Worm (Caenorhabditis elegans): Measurements from ENCODE around the gene ZC132.9.

Gene ZC132.9

DNA sequence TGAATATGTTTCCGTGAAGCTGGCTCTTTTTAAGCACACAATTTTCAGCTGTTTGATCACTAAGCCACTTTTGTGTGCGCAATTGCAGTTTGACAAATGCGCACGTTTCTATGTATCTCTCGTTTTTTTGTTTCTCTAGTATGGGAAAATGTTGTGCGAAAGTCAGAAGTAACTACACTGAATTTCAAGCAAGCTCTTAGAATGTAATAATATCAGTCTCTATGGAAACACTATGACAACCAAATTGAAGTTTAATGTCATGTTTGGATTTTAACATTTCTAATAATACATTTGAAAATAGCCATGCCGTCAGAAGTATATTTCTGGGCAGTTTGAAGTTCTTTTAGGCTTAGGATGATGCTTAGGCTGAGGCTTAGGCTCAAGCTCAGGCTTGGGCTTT lies at the start of gene ZC132.9:
TSS of gene ZC132.9 (minus strand) at position 101 of the 400 bp plus-strand sequence.
- TF ChIP-seq lir-3 (tag; optimal IDR thresholded peaks at IDR 0.05; ENCODE audit: poor library complexity) (no peak), zag-1 (tag; optimal IDR thresholded peaks at IDR 0.05) (no peak), hpl-2 (GFP tag; optimal IDR thresholded peaks at IDR 0.05) (no peak), rnt-1 (tag; optimal IDR thresholded peaks at IDR 0.05) (no peak), lin-39 (tag; optimal IDR thresholded peaks at IDR 0.05) (no peak), fkh-8 (tag; optimal IDR thresholded peaks at IDR 0.05) (peak; percentile 38), sox-4 (tag; optimal IDR thresholded peaks at IDR 0.05) (no peak), mep-1 (tag; optimal IDR thresholded peaks at IDR 0.05) (no peak), hlh-4 (tag; optimal IDR thresholded peaks at IDR 0.05) (no peak), fos-1 (tag; optimal IDR thresholded peaks at IDR 0.05) (no peak), ceh-88 (GFP tag; IDR thresholded peaks at IDR 0.05) (no peak), sptf-1 (tag; optimal IDR thresholded peaks at IDR 0.05) (no peak), nhr-20 (tag; optimal IDR thresholded peaks at IDR 0.05) (peak; percentile 8)

DNA sequence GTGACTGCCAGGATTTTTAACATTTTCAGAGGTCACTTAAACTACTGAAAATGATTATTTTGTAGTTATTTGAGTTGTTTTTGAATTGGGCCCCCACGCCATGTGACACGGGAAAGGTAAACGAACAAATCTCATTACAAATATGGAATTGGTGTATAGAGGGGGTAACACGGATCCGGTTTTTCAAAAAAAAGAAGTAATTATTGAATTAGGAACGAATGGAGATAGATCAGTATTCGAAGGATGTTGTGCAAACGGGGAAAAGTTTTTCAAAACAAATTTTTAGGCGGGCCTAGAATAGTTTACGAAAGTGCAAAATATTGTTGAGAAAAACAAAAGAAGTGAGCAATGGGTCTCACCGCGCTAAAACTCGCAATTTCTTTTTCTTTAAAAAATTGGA lies 46.7 kb upstream of the ZC132.9 start, which contains the start of gene F32D1.11:
TSS of gene F32D1.11 (minus strand) at position 101 of the 400 bp plus-strand sequence.
- TF ChIP-seq efl-1 (optimal IDR thresholded peaks at IDR 0.05) = no peak
- TF ChIP-seq efl-1 (GFP tag; optimal IDR thresholded peaks at IDR 0.05 in 1 of 2) = peak in 1 of 2 experiments; percentile 26
- TF ChIP-seq skn-1 (tag; optimal IDR thresholded peaks at IDR 0.05) = no peak
- TF ChIP-seq Y116A8C.19 (tag; optimal IDR thresholded peaks at IDR 0.05; ENCODE audit: borderline replicate concordance) = no peak
- TF ChIP-seq lin-13 (GFP tag; optimal IDR thresholded peaks at IDR 0.05) = no peak

DNA sequence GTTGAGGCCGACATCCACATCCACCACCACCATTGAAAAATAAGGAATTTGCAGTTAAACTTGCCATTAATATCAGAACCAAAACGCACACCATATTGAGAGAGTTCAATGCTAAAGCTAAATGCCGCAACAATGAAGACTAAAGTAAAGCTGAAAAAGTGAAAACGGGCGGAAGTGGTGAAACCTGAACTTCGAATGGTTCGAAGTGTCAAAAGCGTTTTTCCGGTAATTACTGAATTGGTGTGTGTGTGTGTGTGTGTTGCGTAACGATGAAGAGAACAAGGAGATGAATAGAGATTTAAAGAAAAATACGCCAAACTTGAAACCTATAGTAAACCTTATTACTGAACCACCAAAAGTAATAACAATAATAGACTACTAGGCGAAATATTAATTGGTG lies 44.8 kb upstream of the ZC132.9 start, which contains the start of gene grl-13:
TSS of gene grl-13 (minus strand) at position 101 of the 400 bp plus-strand sequence.
- TF ChIP-seq mef-2 (tag; optimal IDR thresholded peaks at IDR 0.05) = no peak
- TF ChIP-seq ceh-82 (tag; optimal IDR thresholded peaks at IDR 0.05) = no peak
- no peak for TF ChIP-seq hlh-4 (tag; optimal IDR thresholded peaks at IDR 0.05)
- TF ChIP-seq nhr-77 (tag; optimal IDR thresholded peaks at IDR 0.05) = no peak
- no peak for TF ChIP-seq egl-13 (tag; optimal IDR thresholded peaks at IDR 0.05)
- no peak for TF ChIP-seq efl-1 (optimal IDR thresholded peaks at IDR 0.05)
- TF ChIP-seq efl-1 (GFP tag; optimal IDR thresholded peaks at IDR 0.05 in 1 of 2) = no peak
- TF ChIP-seq jun-1 (tag; optimal IDR thresholded peaks at IDR 0.05) = no peak
- TF ChIP-seq lin-39 (tag; optimal IDR thresholded peaks at IDR 0.05) = no peak
- no peak for TF ChIP-seq vab-15 (tag; optimal IDR thresholded peaks at IDR 0.05)
- no peak for TF ChIP-seq ztf-11 (tag; optimal IDR thresholded peaks at IDR 0.05)
- no peak for TF ChIP-seq nhr-28 (tag; optimal IDR thresholded peaks at IDR 0.05)
- TF ChIP-seq hlh-17 (GFP tag; optimal IDR thresholded peaks at IDR 0.05; ENCODE audit: borderline replicate concordance) = no peak

DNA sequence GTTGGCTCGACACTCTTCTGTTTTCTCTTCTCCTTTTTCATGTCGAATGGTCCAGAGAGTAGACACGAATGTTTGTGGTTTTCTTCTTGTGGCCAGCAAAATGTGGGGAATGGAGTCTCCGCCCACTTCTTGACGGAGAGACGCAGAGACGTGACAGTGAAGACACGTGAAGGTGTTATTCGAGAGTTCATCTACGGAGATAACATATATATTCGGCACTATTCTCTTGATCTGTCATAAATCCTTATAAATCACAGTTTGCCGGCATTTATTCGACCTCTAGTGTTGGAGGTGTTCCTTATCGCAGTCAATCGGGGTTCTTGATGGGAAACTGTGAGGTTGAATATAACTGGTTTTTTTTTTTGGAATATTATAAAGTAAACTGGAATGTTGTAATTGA lies 41.7 kb upstream of the ZC132.9 start, which contains the start of gene F32D1.3:
TSS of gene F32D1.3 (minus strand) at position 65 of the 400 bp plus-strand sequence.
- TF ChIP-seq egl-27 (tag; optimal IDR thresholded peaks at IDR 0.05) = no peak
- peak; percentile 12 for TF ChIP-seq blmp-1 (tag; optimal IDR thresholded peaks at IDR 0.05)

ce11 chrV:4360018-4360417 lies 40.3 kb upstream of the ZC132.9 start:
- TF ChIP-seq hlh-17 (GFP tag; optimal IDR thresholded peaks at IDR 0.05; ENCODE audit: borderline replicate concordance) = no peak
- no peak for TF ChIP-seq unc-98 (GFP tag; IDR thresholded peaks at IDR 0.05)
- peak; percentile 46 for TF ChIP-seq lin-14 (GFP tag; optimal IDR thresholded peaks at IDR 0.05)

DNA sequence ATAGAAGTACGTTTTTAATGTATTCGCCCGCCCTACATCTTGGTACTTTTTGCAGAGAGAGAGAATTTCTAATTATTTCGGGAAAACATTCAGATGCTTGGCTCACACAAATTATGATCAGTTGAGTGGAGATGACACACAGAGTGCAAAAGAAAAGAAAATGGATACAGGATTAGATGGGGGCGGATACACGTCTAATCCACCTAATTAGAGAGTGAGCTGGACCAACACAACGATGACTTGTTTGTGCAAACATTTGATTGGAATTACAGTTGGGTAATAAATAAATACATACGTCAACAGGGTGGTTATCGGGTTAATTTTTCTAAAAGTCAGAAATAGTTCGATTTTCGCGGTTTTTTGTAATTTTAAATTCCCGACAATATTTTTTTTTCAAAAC lies 39.4 kb upstream of the ZC132.9 start:
- TF ChIP-seq dsc-1 (tag; optimal IDR thresholded peaks at IDR 0.05) (peak; percentile 74), C34B4.2 (tag; optimal IDR thresholded peaks at IDR 0.05) (no peak), lin-14 (GFP tag; optimal IDR thresholded peaks at IDR 0.05) (peak; percentile 37)

Measured in whole organism, L1 larva.